Fruit fly (Drosophila melanogaster) whole organism, adult: ENCODE measurements around the gene eIF3f1.
A peak's percentile ranks its signal among the peaks of the same experiment; 100 is the strongest.

ENCODE experiments used
- CG11617 ChIP-seq: fragments of 200-800 bp; sonication (Bioruptor generic); optimal IDR thresholded peaks from 2 replicates; lab custom pipeline; 2017; ENCODE audit warnings: mild to moderate bottlenecking, missing biosample characterization, missing genetic modification reagents, missing genetic modification characterization
- CG12768 ChIP-seq: fragments of 200-800 bp; sonication (Bioruptor generic); optimal IDR thresholded peaks from 2 replicates; lab custom pipeline; 2017; ENCODE audit warnings: missing biosample characterization, missing genetic modification characterization, mild to moderate bottlenecking, moderate library complexity, missing genetic modification reagents
- CG14711 ChIP-seq: fragments of 200-800 bp; sonication (Bioruptor generic); optimal IDR thresholded peaks from 2 replicates; lab custom pipeline; 2018; ENCODE audit warnings: missing biosample characterization, mild to moderate bottlenecking, missing genetic modification characterization, moderate library complexity
- CG1620 ChIP-seq: fragments of 200-800 bp; sonication (Bioruptor generic); optimal IDR thresholded peaks from 2 replicates; lab custom pipeline; 2016; ENCODE audit warnings: missing biosample characterization, missing genetic modification characterization
- CG33017 ChIP-seq: fragments of 200-800 bp; sonication (Bioruptor generic); optimal IDR thresholded peaks from 2 replicates; lab custom pipeline; 2018; ENCODE audit warnings: missing biosample characterization, mild to moderate bottlenecking, missing genetic modification characterization, moderate library complexity
- CG5204 ChIP-seq: fragments of 200-800 bp; sonication (Bioruptor generic); optimal IDR thresholded peaks from 2 replicates; lab custom pipeline; 2016; ENCODE audit warnings: missing biosample characterization, missing genetic modification characterization
- CG7045 ChIP-seq: fragments of 200-800 bp; sonication (Bioruptor generic); optimal IDR thresholded peaks from 2 replicates; lab custom pipeline; 2017; ENCODE audit warnings: missing biosample characterization, mild to moderate bottlenecking, missing genetic modification characterization
- CG7101 ChIP-seq: fragments of 200-800 bp; sonication (Bioruptor generic); optimal IDR thresholded peaks from 2 replicates; lab custom pipeline; 2018; ENCODE audit warnings: missing biosample characterization, mild to moderate bottlenecking, missing genetic modification characterization, moderate library complexity
- Clk ChIP-seq: fragments of 200-800 bp; sonication (Bioruptor generic); optimal IDR thresholded peaks from 2 replicates; lab custom pipeline; 2017; ENCODE audit warnings: missing biosample characterization, missing genetic modification characterization
- Crg-1 ChIP-seq: fragments of 200-800 bp; sonication (Bioruptor generic); optimal IDR thresholded peaks from 2 replicates; lab custom pipeline; 2016; ENCODE audit warnings: missing biosample characterization, missing genetic modification characterization
- Hr96 ChIP-seq: fragments of 200-800 bp; sonication (Bioruptor generic); optimal IDR thresholded peaks from 2 replicates; lab custom pipeline; 2016; ENCODE audit warnings: missing biosample characterization, missing genetic modification characterization
- Mnt ChIP-seq: fragments of 200-800 bp; sonication (Bioruptor generic); optimal IDR thresholded peaks from 2 replicates; lab custom pipeline; 2016; ENCODE audit warnings: missing biosample characterization, mild to moderate bottlenecking, missing genetic modification characterization
- bab1 ChIP-seq: fragments of 200-800 bp; sonication (Bioruptor generic); optimal IDR thresholded peaks from 3 replicates; lab custom pipeline; 2019; ENCODE audit warnings: missing biosample characterization, mild to moderate bottlenecking, missing genetic modification characterization, moderate library complexity
- cic ChIP-seq: fragments of 200-800 bp; sonication (Bioruptor generic); optimal IDR thresholded peaks from 2 replicates; lab custom pipeline; 2017; ENCODE audit warnings: missing biosample characterization, mild to moderate bottlenecking, missing genetic modification characterization, moderate library complexity
- cnc ChIP-seq, 2 experiments: fragments of >200 bp; optimal IDR thresholded peaks; 2 replicates each; lab custom pipeline; 2017
- kay ChIP-seq: fragments of 200-800 bp; sonication (Bioruptor generic); peaks from one replicate; lab custom pipeline; 2016; ENCODE audit warnings: missing biosample characterization, missing genetic modification characterization, borderline replicate concordance
- ovo ChIP-seq: fragments of 200-800 bp; sonication (Bioruptor generic); optimal IDR thresholded peaks from 2 replicates; lab custom pipeline; 2016; ENCODE audit warnings: missing biosample characterization, missing genetic modification characterization
- pad ChIP-seq: fragments of 200-800 bp; sonication (Bioruptor generic); optimal IDR thresholded peaks from 3 replicates; lab custom pipeline; 2017; ENCODE audit warnings: missing biosample characterization, missing genetic modification characterization, mild to moderate bottlenecking, moderate library complexity, missing genetic modification reagents
- tj ChIP-seq: fragments of 200-800 bp; sonication (Bioruptor generic); optimal IDR thresholded peaks from 3 replicates; lab custom pipeline; 2017; ENCODE audit warnings: missing biosample characterization, mild to moderate bottlenecking, missing genetic modification characterization, moderate library complexity
- toe ChIP-seq: fragments of 200-800 bp; sonication (Bioruptor generic); optimal IDR thresholded peaks from 2 replicates; lab custom pipeline; 2016; ENCODE audit warnings: missing biosample characterization, missing genetic modification characterization

The eIF3f1 gene

DNA sequence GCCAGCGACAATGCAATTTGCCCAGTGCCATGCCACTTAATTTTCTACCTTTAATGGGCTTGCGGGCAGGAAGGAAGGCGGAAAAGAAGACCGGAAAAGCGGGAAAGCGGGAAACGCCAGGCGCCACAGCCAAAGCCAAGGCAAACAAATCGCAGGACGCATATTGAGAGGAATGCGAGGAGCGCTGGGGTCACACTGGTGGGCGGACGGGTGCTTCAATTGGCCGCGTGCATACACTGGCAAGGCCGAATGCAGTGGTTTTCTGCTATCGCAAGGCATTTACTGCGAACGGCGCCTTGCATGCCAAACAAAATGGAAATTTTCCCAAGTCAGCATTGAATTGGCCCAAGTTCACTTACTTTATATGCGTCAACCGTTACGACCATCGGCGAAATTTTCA lies 14.5 kb upstream of the eIF3f1 start:
- TF ChIP-seq tj (GFP tag; lab: Kevin White, UChicago), result peak; percentile 65
- TF ChIP-seq kay (GFP tag; lab: Kevin White, UChicago), result no peak

DNA sequence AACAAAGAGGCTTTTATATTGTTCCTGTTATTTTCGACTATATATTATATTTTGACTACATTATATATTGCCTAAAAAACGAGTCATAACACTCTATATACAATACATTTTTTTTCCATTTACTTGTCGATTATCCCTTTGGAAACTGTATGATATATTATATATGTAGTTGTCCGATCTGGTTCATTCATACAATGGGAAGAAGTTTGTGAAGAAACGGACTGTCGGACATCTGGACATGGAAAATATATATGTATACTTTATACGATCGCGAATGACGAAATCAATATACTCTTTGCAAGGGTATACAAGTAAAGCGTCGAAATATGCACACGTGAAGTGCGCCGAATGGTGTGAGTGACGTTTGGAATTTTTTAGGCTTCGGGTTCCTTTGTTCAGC lies 12.8 kb upstream of the eIF3f1 start:
- no peak for TF ChIP-seq ovo (GFP tag; lab: Kevin White, UChicago)
- TF ChIP-seq CG14711 (tag; lab: Kevin White, UChicago), result no peak
- no peak for TF ChIP-seq Crg-1
- no peak for TF ChIP-seq cnc (optimal IDR thresholded peaks at IDR 0.05; lab: Kevin White, UChicago)
- TF ChIP-seq pad (GFP tag; lab: Kevin White, UChicago), result no peak
- TF ChIP-seq Mnt (GFP tag; lab: Kevin White, UChicago), result no peak
- no peak for TF ChIP-seq CG7101 (tag; lab: Kevin White, UChicago)
- no peak for TF ChIP-seq CG11617 (GFP tag; lab: Kevin White, UChicago)
- TF ChIP-seq CG1620, result no peak
- no peak for TF ChIP-seq cic (GFP tag; lab: Kevin White, UChicago)
- TF ChIP-seq bab1 (GFP tag; lab: Kevin White, UChicago), result no peak
- no peak for TF ChIP-seq kay (GFP tag; lab: Kevin White, UChicago)
- no peak for TF ChIP-seq CG7045 (GFP tag; lab: Kevin White, UChicago)
- no peak for TF ChIP-seq tj (GFP tag; lab: Kevin White, UChicago)
- TF ChIP-seq toe (GFP tag; lab: Kevin White, UChicago), result no peak
- no peak for TF ChIP-seq CG5204 (GFP tag; lab: Kevin White, UChicago)
- TF ChIP-seq Hr96, result no peak
- no peak for TF ChIP-seq CG12768 (GFP tag; lab: Kevin White, UChicago)
- no peak for TF ChIP-seq Clk (GFP tag; lab: Kevin White, UChicago)
- TF ChIP-seq CG33017 (tag; lab: Kevin White, UChicago), result no peak

DNA sequence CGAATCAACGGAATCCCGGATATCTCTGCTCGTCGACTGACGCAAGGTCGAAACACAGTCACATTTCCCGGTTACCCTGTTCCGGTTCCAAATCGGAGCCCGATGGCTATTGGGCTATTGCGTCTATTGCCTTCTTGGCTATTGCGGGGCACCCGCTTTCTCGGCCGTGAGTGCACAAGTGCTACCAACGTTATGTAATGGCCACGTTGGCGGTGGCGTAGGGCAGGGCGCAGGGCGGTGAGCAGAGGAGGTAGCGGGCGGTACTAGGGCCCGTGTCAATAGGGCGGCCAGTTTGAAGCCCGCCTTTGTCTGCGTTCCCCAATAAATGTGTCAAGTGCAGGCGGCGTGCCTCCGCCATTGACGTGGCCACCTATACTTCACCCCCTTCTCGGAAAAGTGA lies 12.3 kb upstream of the eIF3f1 start:
- TF ChIP-seq CG5204 (GFP tag; lab: Kevin White, UChicago) (no peak), ovo (GFP tag; lab: Kevin White, UChicago) (no peak), kay (GFP tag; lab: Kevin White, UChicago) (no peak), CG14711 (tag; lab: Kevin White, UChicago) (no peak), toe (GFP tag; lab: Kevin White, UChicago) (no peak), CG33017 (tag; lab: Kevin White, UChicago) (no peak), CG11617 (GFP tag; lab: Kevin White, UChicago) (no peak), Mnt (GFP tag; lab: Kevin White, UChicago) (no peak), CG12768 (GFP tag; lab: Kevin White, UChicago) (no peak), Clk (GFP tag; lab: Kevin White, UChicago) (no peak), tj (GFP tag; lab: Kevin White, UChicago) (no peak), cnc (optimal IDR thresholded peaks at IDR 0.05; lab: Kevin White, UChicago) (no peak), CG7045 (GFP tag; lab: Kevin White, UChicago) (no peak), Hr96 (no peak), pad (GFP tag; lab: Kevin White, UChicago) (no peak)

DNA sequence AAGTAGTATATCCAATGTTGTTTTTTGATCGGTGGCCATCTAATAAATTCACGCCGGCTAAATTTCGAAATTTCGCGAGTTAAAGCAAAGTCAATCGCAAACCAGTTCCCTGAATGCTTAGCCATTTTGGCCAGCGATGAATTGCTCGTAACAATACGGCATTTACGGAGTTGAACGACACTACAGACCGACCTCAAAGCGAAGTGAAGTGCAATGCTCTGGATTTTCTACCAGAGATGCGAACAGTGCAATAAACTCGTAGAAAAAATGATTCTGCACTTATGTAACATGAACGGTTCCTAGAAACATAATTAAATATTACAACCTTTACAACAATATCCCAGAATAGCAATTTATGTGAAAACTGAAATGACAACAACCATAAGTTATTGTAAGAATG lies 11.4 kb upstream of the eIF3f1 start:
- TF ChIP-seq tj (GFP tag; lab: Kevin White, UChicago) (no peak), CG11617 (GFP tag; lab: Kevin White, UChicago) (no peak), CG7101 (tag; lab: Kevin White, UChicago) (no peak), Crg-1 (no peak), CG33017 (tag; lab: Kevin White, UChicago) (no peak), toe (GFP tag; lab: Kevin White, UChicago) (no peak), bab1 (GFP tag; lab: Kevin White, UChicago) (no peak), ovo (GFP tag; lab: Kevin White, UChicago) (no peak), pad (GFP tag; lab: Kevin White, UChicago) (no peak), CG7045 (GFP tag; lab: Kevin White, UChicago) (no peak), CG12768 (GFP tag; lab: Kevin White, UChicago) (no peak), Mnt (GFP tag; lab: Kevin White, UChicago) (no peak), cnc (optimal IDR thresholded peaks at IDR 0.05; lab: Kevin White, UChicago) (no peak), CG5204 (GFP tag; lab: Kevin White, UChicago) (no peak), cic (GFP tag; lab: Kevin White, UChicago) (no peak), CG1620 (no peak)

DNA sequence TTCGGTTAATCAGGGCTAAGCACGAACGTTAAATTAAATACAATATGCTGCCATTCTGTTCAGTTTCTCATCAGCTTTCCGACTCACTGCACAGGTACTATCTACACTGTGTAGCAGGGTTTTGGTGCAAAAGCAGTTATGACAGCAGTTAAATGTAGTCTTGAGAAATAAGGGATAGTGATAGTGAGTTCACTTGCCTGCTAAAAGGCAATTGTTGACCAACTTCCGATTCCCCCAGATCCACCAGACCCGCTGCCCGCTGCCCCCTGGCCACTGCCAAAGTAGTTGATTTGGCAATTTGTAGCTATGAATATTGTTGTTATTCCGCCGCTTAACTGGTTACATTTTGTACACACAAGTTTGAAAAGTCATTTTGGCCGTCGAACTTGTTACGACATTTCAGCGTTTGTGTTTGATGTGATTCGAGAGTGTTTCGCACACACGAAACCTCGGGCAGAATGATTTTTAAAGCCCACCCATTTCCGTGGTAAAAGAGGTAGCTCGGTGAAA lies 10.4 kb upstream of the eIF3f1 start:
- TF ChIP-seq CG5204 (GFP tag; lab: Kevin White, UChicago), result no peak
- no peak for TF ChIP-seq bab1 (GFP tag; lab: Kevin White, UChicago)
- TF ChIP-seq CG11617 (GFP tag; lab: Kevin White, UChicago), result no peak
- TF ChIP-seq pad (GFP tag; lab: Kevin White, UChicago), result no peak
- no peak for TF ChIP-seq toe (GFP tag; lab: Kevin White, UChicago)
- TF ChIP-seq CG14711 (tag; lab: Kevin White, UChicago), result no peak
- no peak for TF ChIP-seq cic (GFP tag; lab: Kevin White, UChicago)
- no peak for TF ChIP-seq Crg-1
- no peak for TF ChIP-seq cnc (optimal IDR thresholded peaks at IDR 0.05; lab: Kevin White, UChicago)
- no peak for TF ChIP-seq CG1620
- TF ChIP-seq kay (GFP tag; lab: Kevin White, UChicago), result no peak
- TF ChIP-seq Mnt (GFP tag; lab: Kevin White, UChicago), result no peak
- TF ChIP-seq Hr96, result no peak
- no peak for TF ChIP-seq Clk (GFP tag; lab: Kevin White, UChicago)
- TF ChIP-seq CG33017 (tag; lab: Kevin White, UChicago), result no peak

DNA sequence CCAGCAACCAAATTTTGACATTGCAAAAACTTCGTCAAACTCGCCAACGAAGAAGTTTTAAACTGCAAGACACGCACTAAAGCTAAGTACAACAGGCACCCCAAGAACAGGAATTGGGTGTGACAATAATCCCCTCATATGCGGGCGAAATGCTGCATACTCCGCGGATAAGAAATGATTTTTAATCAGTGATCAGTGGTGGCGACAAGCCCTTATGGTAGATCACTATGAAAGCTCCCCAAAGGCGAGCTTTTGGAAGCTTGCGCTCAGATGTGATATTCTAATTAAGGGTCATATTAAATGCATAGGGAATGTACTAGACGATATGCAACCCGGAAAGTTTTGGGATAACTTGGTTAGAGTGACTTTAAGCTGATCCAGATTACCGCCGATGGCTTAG lies 3.6 kb upstream of the eIF3f1 start:
- no peak for TF ChIP-seq Mnt (GFP tag; lab: Kevin White, UChicago)
- no peak for TF ChIP-seq bab1 (GFP tag; lab: Kevin White, UChicago)
- no peak for TF ChIP-seq CG7101 (tag; lab: Kevin White, UChicago)
- no peak for TF ChIP-seq CG12768 (GFP tag; lab: Kevin White, UChicago)
- TF ChIP-seq Hr96, result no peak
- TF ChIP-seq CG1620, result no peak
- no peak for TF ChIP-seq toe (GFP tag; lab: Kevin White, UChicago)
